Worm (Caenorhabditis elegans) whole organism, late embryonic: ENCODE results near the gene rpl-10.

Source experiments
- ceh-22 ChIP-seq: sonication (generic microtip); optimal IDR thresholded peaks from 2 replicates; lab custom pipeline; 2017; ENCODE audit warnings: missing biosample characterization, missing genetic modification characterization
- pha-4 ChIP-seq: fragments of 150-350 bp; optimal IDR thresholded peaks from 2 replicates; lab custom pipeline; 2018; ENCODE audit warnings: missing biosample characterization, missing genetic modification reagents, missing genetic modification characterization
- unc-42 ChIP-seq: sonication (generic microtip); optimal IDR thresholded peaks from 2 replicates; lab custom pipeline; 2016; ENCODE audit warnings: missing genotype, missing genetic modification characterization, missing compliant biosample characterization

DNA sequence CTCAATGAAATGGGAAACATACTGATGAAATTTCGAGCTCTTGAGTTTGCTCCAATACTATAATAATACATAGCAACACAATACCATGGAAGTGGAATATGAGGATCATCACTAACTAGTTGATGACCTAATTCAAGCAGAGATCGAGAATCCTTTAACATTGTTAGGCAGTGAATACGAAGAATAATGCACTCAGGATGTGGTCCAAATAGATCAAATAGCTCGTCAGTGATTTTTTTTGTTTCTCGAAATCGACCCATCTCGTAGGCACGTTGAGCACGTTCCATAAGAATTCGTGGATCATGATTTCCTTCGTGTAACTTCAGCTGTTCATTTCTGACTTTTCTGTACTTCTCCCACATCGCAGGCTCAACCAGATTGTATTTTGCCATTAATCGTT lies 17.2 kb downstream of the rpl-10 start:
- no peak for TF ChIP-seq pha-4 (tag; lab: Kevin White, UChicago)
- no peak for TF ChIP-seq unc-42
- TF ChIP-seq ceh-22 = no peak
